Worm (Caenorhabditis elegans): Measurements from ENCODE around the gene fbxa-9.

fbxa-9 gene

DNA sequence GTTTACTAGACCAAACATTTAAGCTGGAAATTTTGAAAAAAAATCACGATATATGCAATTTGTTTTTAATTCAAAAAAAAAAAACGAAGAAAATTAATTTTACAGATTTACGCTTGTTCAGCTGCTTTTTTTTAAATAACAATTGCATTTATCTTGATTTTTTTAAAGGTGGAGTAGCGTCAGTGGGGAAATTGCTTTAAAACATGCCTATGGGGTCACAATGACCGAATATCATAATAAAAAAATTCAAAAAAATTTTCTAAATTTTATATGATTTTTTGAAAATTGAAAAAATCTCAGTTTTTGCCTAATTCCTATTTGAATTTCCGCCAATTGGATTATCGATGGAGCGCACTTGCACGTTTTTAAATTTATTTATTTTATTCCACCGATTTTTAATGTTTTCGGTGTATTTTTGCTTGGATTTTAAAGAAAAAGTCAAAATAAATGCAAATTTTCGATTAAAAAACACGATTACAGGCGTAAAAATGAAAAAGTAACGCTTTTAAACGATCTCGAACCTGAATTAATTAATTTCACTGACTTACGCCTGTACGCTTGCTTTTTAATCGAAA lies 4.7 kb downstream of the fbxa-9 start:
- peak; percentile 71; the same call in 1 of the 2 replicates for TF ChIP-seq mcd-1 (GFP tag; IDR thresholded peaks at IDR 0.05)

DNA sequence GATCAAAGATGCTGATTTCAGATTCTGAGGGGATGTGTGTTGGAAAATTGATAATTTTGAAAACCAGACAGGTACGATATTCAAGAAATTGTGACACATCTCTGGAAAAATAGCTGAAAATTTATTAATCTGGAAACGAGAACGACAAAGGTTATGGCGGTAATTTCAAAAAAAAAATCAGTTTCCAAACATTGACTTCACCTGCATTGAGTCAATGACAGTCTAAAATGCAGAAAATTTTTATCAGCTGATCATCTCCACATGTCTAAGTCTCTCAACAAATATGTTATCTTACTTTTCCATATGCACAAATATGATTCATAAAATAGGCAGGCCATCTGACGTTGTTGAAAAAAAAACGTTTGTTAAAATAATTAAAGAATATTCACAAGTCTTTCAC lies 5.6 kb downstream of the fbxa-9 start, which contains the start of gene fbxa-48:
fbxa-48 (minus strand) TSS at position 101 of the 400 bp plus-strand sequence.
- TF ChIP-seq nhr-80 (tag; optimal IDR thresholded peaks at IDR 0.05) (peak; percentile 5), nfya-1 (tag; optimal IDR thresholded peaks at IDR 0.05; ENCODE audit: borderline replicate concordance, insufficient read depth) (no peak)

DNA sequence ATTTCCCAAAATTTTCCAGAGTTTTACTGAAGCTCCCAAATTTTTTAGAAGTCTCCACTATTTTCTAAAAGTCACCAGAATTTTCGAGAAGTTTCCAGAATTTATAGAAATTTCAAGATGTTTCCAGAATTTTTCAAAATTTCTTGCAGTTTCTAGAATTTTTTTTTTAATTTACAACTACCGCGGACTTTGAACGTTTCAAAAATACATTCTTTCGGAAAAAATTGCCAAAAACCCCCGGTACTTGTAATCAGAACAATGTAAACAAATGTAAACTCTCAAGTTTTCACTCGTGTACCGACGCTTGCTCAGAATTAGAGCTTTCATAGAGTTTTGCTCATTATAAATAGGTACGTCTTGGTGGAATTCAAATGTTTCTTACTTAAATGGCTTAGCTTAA lies 6.3 kb downstream of the fbxa-9 start, which contains the start of gene fbxa-39:
fbxa-39 (plus strand) TSS at position 301 of the 400 bp plus-strand sequence.
- no peak for TF ChIP-seq hlh-26 (GFP tag; conservative IDR thresholded peaks at IDR 0.05)
- TF ChIP-seq F10E7.11 (tag; optimal IDR thresholded peaks at IDR 0.05) = no peak
- no peak for TF ChIP-seq lag-1 (GFP tag; IDR thresholded peaks at IDR 0.05)
- no peak for TF ChIP-seq madf-10 (tag; optimal IDR thresholded peaks at IDR 0.05)
- no peak for TF ChIP-seq hmg-20 (GFP tag; IDR thresholded peaks at IDR 0.05)
- no peak for TF ChIP-seq ztf-28 (GFP tag; IDR thresholded peaks at IDR 0.05)
- TF ChIP-seq ceh-40 (GFP tag; IDR thresholded peaks at IDR 0.05) = no peak
- no peak for TF ChIP-seq F33H1.4 (GFP tag; IDR thresholded peaks at IDR 0.05)
- TF ChIP-seq athp-1 (tag; optimal IDR thresholded peaks at IDR 0.05) = no peak
- TF ChIP-seq Y79H2A.3 (GFP tag; conservative IDR thresholded peaks at IDR 0.05) = no peak
- TF ChIP-seq lir-1 (GFP tag; conservative IDR thresholded peaks at IDR 0.05) = no peak
- TF ChIP-seq B0019.2 (GFP tag; conservative IDR thresholded peaks at IDR 0.05) = no peak
- TF ChIP-seq F57C9.4 (tag; optimal IDR thresholded peaks at IDR 0.05) = no peak
- no peak for TF ChIP-seq T07F8.4 (tag; optimal IDR thresholded peaks at IDR 0.05)

DNA sequence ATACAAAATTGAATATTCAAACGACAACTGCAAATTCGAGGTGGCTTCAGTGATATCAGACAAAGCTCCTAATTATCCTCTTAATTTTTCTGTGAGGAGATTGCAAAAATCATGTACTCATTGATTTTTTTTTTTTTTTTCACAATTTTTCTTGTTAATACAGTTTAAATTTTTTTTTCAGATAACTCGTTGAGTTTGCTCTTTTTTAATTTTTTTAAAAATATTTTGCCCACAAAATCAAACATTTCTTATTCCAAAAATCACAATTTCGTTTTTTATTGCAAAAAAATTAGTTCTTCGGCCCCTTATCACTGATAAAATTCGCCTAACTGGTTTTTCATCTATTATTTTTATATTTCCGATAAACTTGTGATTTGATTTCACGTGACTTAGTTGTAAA lies 10.4 kb downstream of the fbxa-9 start, which contains the start of gene Y54F10BM.21:
Y54F10BM.21 (plus strand) TSS at position 301 of the 400 bp plus-strand sequence.
- TF ChIP-seq fkh-3 (tag; optimal IDR thresholded peaks at IDR 0.05) = no peak

DNA sequence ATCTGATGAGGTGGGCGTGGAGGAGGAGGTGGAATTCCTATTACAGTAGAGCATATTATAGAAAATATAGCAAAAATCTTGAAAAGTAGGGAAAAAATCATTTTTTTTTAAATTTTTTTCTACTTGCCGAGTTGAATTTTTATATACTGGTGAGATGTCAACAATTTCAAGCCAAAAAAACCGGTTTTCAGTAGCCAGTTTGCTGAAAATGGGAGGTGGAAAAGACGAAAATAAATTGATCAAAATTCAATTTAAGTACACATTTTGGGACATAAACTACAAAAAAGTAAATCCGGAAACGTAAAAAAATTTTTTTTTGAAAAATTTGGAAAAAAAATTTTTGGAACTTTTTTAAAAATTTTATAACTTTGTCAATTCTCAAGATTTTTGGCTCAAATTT lies 13.0 kb downstream of the fbxa-9 start, which contains the start of gene Y54F10BM.23:
Y54F10BM.23 (minus strand) TSS at position 101 of the 400 bp plus-strand sequence.
- no peak for TF ChIP-seq ztf-3 (GFP tag; optimal IDR thresholded peaks at IDR 0.05)
- no peak for TF ChIP-seq Y95B8A.8 (GFP tag; IDR thresholded peaks at IDR 0.05)
- no peak for TF ChIP-seq F49E8.2 (tag; optimal IDR thresholded peaks at IDR 0.05; ENCODE audit: insufficient read depth)
- no peak for TF ChIP-seq C06A6.2 (GFP tag; conservative IDR thresholded peaks at IDR 0.05)
- no peak for TF ChIP-seq sea-2 (GFP tag; IDR thresholded peaks at IDR 0.05)
- no peak for TF ChIP-seq nhr-120 (GFP tag; IDR thresholded peaks at IDR 0.05)
- no peak for TF ChIP-seq T07F8.4 (tag; optimal IDR thresholded peaks at IDR 0.05)
- no peak for TF ChIP-seq Y53G8AR.9 (GFP tag; conservative IDR thresholded peaks at IDR 0.05)
- TF ChIP-seq hlh-26 (GFP tag; conservative IDR thresholded peaks at IDR 0.05) = no peak
- TF ChIP-seq bed-1 (GFP tag; IDR thresholded peaks at IDR 0.05) = no peak
- TF ChIP-seq cebp-2 (GFP tag; IDR thresholded peaks at IDR 0.05) = no peak
- TF ChIP-seq lin-35 (GFP tag; optimal IDR thresholded peaks at IDR 0.05) = no peak
- TF ChIP-seq Y56A3A.18 (GFP tag; IDR thresholded peaks at IDR 0.05) = no peak
- no peak for TF ChIP-seq nhr-90 (tag; optimal IDR thresholded peaks at IDR 0.05)

DNA sequence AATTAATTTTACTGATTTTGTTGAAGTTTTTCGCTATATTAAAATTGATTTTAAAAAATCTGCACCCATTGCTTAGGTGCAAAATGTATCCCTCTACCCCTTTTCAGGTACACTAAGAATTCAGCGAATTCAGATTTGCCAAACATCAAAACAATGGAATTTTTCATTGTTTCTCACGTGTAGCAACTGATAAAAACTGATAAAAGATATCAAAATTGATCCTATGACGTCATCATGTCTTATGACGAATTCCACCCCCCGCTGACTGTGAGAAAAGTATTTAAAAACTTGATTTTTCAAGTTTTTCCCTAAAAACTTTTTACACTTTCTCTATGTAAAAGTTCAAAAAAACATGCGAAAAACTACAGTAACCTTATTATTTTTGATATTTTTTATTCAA lies 14.1 kb downstream of the fbxa-9 start, which contains the start of gene Y54F10BM.22:
Y54F10BM.22 (plus strand) TSS at position 331 of the 400 bp plus-strand sequence.
- TF ChIP-seq sptf-2 (GFP tag; optimal IDR thresholded peaks at IDR 0.05) (no peak), him-1 (tag; optimal IDR thresholded peaks at IDR 0.05) (no peak), zfh-2 (GFP tag; conservative IDR thresholded peaks at IDR 0.05) (no peak), chd-7 (tag; optimal IDR thresholded peaks at IDR 0.05) (no peak), K11D2.4 (GFP tag; IDR thresholded peaks at IDR 0.05) (no peak), bed-1 (GFP tag; IDR thresholded peaks at IDR 0.05) (no peak), aptf-3 (GFP tag; IDR thresholded peaks at IDR 0.05) (no peak), Y67H2A.10 (GFP tag; conservative IDR thresholded peaks at IDR 0.05) (no peak), ztf-25 (GFP tag; IDR thresholded peaks at IDR 0.05) (no peak), tbx-9 (tag; optimal IDR thresholded peaks at IDR 0.05; ENCODE audit: borderline replicate concordance) (no peak), mcd-1 (GFP tag; IDR thresholded peaks at IDR 0.05) (no peak), lag-1 (GFP tag; IDR thresholded peaks at IDR 0.05) (no peak)
